Fruit fly (Drosophila melanogaster) whole organism, embryonic: Measurements from ENCODE around the gene CIA30.
A peak's percentile ranks its signal among the peaks of the same experiment; 100 is the strongest.

Experiments used
- ATbp ChIP-seq: fragments of 200-800 bp; sonication (Bioruptor generic); optimal IDR thresholded peaks from 2 replicates; lab custom pipeline; 2017; ENCODE audit warnings: missing biosample characterization, mild to moderate bottlenecking, missing genetic modification characterization, missing genetic modification reagents
- Atf-2 ChIP-seq: fragments of 200-800 bp; sonication (Bioruptor generic); optimal IDR thresholded peaks from 2 replicates; lab custom pipeline; 2016; ENCODE audit warnings: missing biosample characterization, missing genetic modification characterization
- CG10654 ChIP-seq: fragments of 200-800 bp; sonication (Bioruptor generic); optimal IDR thresholded peaks from 2 replicates; lab custom pipeline; 2016; ENCODE audit warnings: missing biosample characterization, missing genetic modification characterization
- CG11085 ChIP-seq: fragments of 200-800 bp; sonication (Bioruptor generic); IDR thresholded peaks from 2 replicates; pipeline ENCODE4 v1.3.6; 2022; ENCODE audit warnings: missing biosample characterization, missing genetic modification characterization
- CG12236 ChIP-seq: fragments of 200-800 bp; sonication (Bioruptor generic); optimal IDR thresholded peaks from 2 replicates; lab custom pipeline; 2016; ENCODE audit warnings: missing biosample characterization, missing genetic modification characterization
- CG12942 ChIP-seq: fragments of 200-800 bp; sonication (Bioruptor generic); optimal IDR thresholded peaks from 3 replicates; lab custom pipeline; 2016; ENCODE audit warnings: missing biosample characterization, missing genetic modification characterization
- CG14014 ChIP-seq: fragments of 200-800 bp; sonication (Bioruptor generic); IDR thresholded peaks from 2 replicates; pipeline ENCODE4 v1.3.6; 2022; ENCODE audit warnings: missing biosample characterization, missing genetic modification characterization
- CG1529 ChIP-seq: fragments of 200-800 bp; sonication (Bioruptor generic); optimal IDR thresholded peaks from 3 replicates; lab custom pipeline; 2018; ENCODE audit warnings: missing biosample characterization, missing genetic modification characterization
- CG15514 ChIP-seq: fragments of 200-800 bp; sonication (Bioruptor generic); optimal IDR thresholded peaks from 3 replicates; lab custom pipeline; 2017; ENCODE audit warnings: missing biosample characterization, missing genetic modification characterization, mild to moderate bottlenecking, moderate library complexity, missing genetic modification reagents
- CG18476 ChIP-seq: fragments of 200-800 bp; sonication (Bioruptor generic); optimal IDR thresholded peaks from 2 replicates; lab custom pipeline; 2016; ENCODE audit warnings: missing biosample characterization, mild to moderate bottlenecking, missing genetic modification characterization
- CG2129 ChIP-seq: fragments of 200-800 bp; sonication (Bioruptor generic); IDR thresholded peaks from 2 replicates; pipeline ENCODE4 v1.3.6; 2022; ENCODE audit warnings: missing biosample characterization, missing genetic modification characterization; ENCODE audit not compliant: partially characterized antibody
- CG31441 ChIP-seq: fragments of 200-800 bp; sonication (Bioruptor generic); IDR thresholded peaks from 2 replicates; pipeline ENCODE4 v1.3.6; 2022; ENCODE audit warnings: missing biosample characterization, missing genetic modification characterization
- CG32772 ChIP-seq: fragments of 200-800 bp; sonication (Bioruptor generic); IDR thresholded peaks from 2 replicates; pipeline ENCODE4 v1.3.6; 2022; ENCODE audit warnings: missing biosample characterization, missing genetic modification characterization
- CG33557 ChIP-seq: fragments of 200-800 bp; sonication (Bioruptor generic); optimal IDR thresholded peaks from 2 replicates; lab custom pipeline; 2019; ENCODE audit warnings: missing biosample characterization, mild to moderate bottlenecking, missing genetic modification characterization, moderate library complexity
- CG34224 ChIP-seq: fragments of 200-800 bp; sonication (Bioruptor generic); IDR thresholded peaks from 3 replicates; pipeline ENCODE4 v1.3.6; 2022; ENCODE audit warnings: missing biosample characterization, missing genetic modification characterization; ENCODE audit not compliant: partially characterized antibody
- CG34376 ChIP-seq: fragments of 200-800 bp; sonication (Bioruptor generic); optimal IDR thresholded peaks from 2 replicates; lab custom pipeline; 2018; ENCODE audit warnings: missing biosample characterization, mild to moderate bottlenecking, missing genetic modification characterization
- CG4404 ChIP-seq: fragments of 200-800 bp; sonication (Bioruptor generic); IDR thresholded peaks from 2 replicates; pipeline ENCODE4 v1.3.6; 2022; ENCODE audit warnings: missing biosample characterization, missing genetic modification characterization
- CG4617 ChIP-seq: fragments of 200-800 bp; sonication (Bioruptor generic); optimal IDR thresholded peaks from 3 replicates; lab custom pipeline; 2016; ENCODE audit warnings: missing biosample characterization, missing genetic modification characterization, borderline replicate concordance
- CG7357 ChIP-seq: fragments of 200-800 bp; sonication (Bioruptor generic); IDR thresholded peaks from 3 replicates; pipeline ENCODE4 v1.3.6; 2022; ENCODE audit warnings: missing biosample characterization, missing genetic modification characterization
- CG7745 ChIP-seq: fragments of 200-800 bp; sonication (Bioruptor generic); optimal IDR thresholded peaks from 2 replicates; lab custom pipeline; 2018; ENCODE audit warnings: missing biosample characterization, mild to moderate bottlenecking, missing genetic modification characterization, moderate library complexity
- CG7928 ChIP-seq: fragments of 200-800 bp; sonication (Bioruptor generic); optimal IDR thresholded peaks from 2 replicates; lab custom pipeline; 2017; ENCODE audit warnings: missing biosample characterization, mild to moderate bottlenecking, missing genetic modification characterization
- CG8388 ChIP-seq: fragments of 200-800 bp; sonication (Bioruptor generic); optimal IDR thresholded peaks from 2 replicates; lab custom pipeline; 2019; ENCODE audit warnings: missing biosample characterization, mild to moderate bottlenecking, missing genetic modification characterization, moderate library complexity
- Camta ChIP-seq: fragments of 200-800 bp; sonication (Bioruptor generic); optimal IDR thresholded peaks from 2 replicates; lab custom pipeline; 2016; ENCODE audit warnings: missing biosample characterization, missing genetic modification characterization
- D19A ChIP-seq: fragments of 200-800 bp; optimal IDR thresholded peaks from 3 replicates; lab custom pipeline; 2019; ENCODE audit warnings: missing biosample characterization, mild to moderate bottlenecking, missing genetic modification characterization, moderate library complexity
- D19B ChIP-seq: fragments of 200-800 bp; sonication (Bioruptor generic); optimal IDR thresholded peaks from 2 replicates; lab custom pipeline; 2017; ENCODE audit warnings: missing biosample characterization, mild to moderate bottlenecking, missing genetic modification characterization
- Dad ChIP-seq: fragments of 200-800 bp; sonication (Bioruptor generic); optimal IDR thresholded peaks from 3 replicates; lab custom pipeline; 2016; ENCODE audit warnings: missing biosample characterization, missing genetic modification characterization
- Drgx ChIP-seq: fragments of 200-800 bp; sonication (Bioruptor generic); IDR thresholded peaks from 2 replicates; pipeline ENCODE4 v1.3.6; 2022; ENCODE audit warnings: missing biosample characterization, missing genetic modification characterization
- E2f2 ChIP-seq: fragments of 200-800 bp; sonication (Bioruptor generic); IDR thresholded peaks from 2 replicates; pipeline ENCODE4 v1.3.6; 2022; ENCODE audit warnings: missing biosample characterization, missing genetic modification characterization
- MBD-R2 ChIP-seq: fragments of 200-800 bp; sonication (Bioruptor generic); IDR thresholded peaks from 2 replicates; pipeline ENCODE4 v1.3.6; 2022; ENCODE audit warnings: missing biosample characterization, missing genetic modification characterization
- Mad ChIP-seq: fragments of 200-800 bp; sonication (Bioruptor generic); optimal IDR thresholded peaks from 2 replicates; lab custom pipeline; 2016; ENCODE audit warnings: missing biosample characterization, missing genetic modification characterization
- NC2α ChIP-seq: fragments of 200-800 bp; sonication (Bioruptor generic); optimal IDR thresholded peaks from 2 replicates; lab custom pipeline; 2016; ENCODE audit warnings: missing biosample characterization, missing genetic modification characterization
- Pdp1 ChIP-seq, 2 experiments: fragments of 200-800 bp; sonication (Bioruptor generic); optimal IDR thresholded peaks; 3 replicates each; lab custom pipeline; 2016; ENCODE audit warnings: missing biosample characterization in 2 of 2, missing genetic modification characterization in 2 of 2, mild to moderate bottlenecking in 1 of 2, moderate library complexity in 1 of 2
- Ptx1 ChIP-seq: fragments of 200-800 bp; sonication (Bioruptor generic); IDR thresholded peaks from 2 replicates; pipeline ENCODE4 v1.3.6; 2022; ENCODE audit warnings: missing biosample characterization, missing genetic modification characterization
- Sox100B ChIP-seq: fragments of 200-800 bp; sonication (Bioruptor generic); optimal IDR thresholded peaks from 3 replicates; lab custom pipeline; 2018; ENCODE audit warnings: missing biosample characterization, mild to moderate bottlenecking, missing genetic modification characterization
- Ssrp ChIP-seq: fragments of 200-800 bp; sonication (Bioruptor generic); optimal IDR thresholded peaks from 2 replicates; lab custom pipeline; 2018; ENCODE audit warnings: missing biosample characterization, mild to moderate bottlenecking, missing genetic modification characterization, moderate library complexity
- ash1 ChIP-seq: fragments of 200-800 bp; sonication (Bioruptor generic); optimal IDR thresholded peaks from 2 replicates; lab custom pipeline; 2018; ENCODE audit warnings: missing biosample characterization, mild to moderate bottlenecking, missing genetic modification characterization
- chm ChIP-seq: fragments of 200-800 bp; sonication (Bioruptor generic); IDR thresholded peaks from 2 replicates; pipeline ENCODE4 v1.3.6; 2022; ENCODE audit warnings: missing biosample characterization, missing genetic modification characterization
- crol ChIP-seq: fragments of 200-800 bp; sonication (Bioruptor generic); IDR thresholded peaks from 2 replicates; pipeline ENCODE4 v1.3.6; 2022; ENCODE audit warnings: missing biosample characterization, missing genetic modification characterization
- dpn ChIP-seq, 2 experiments: fragments of 200-800 bp; sonication (Bioruptor generic); optimal IDR thresholded peaks; 3 replicates each; lab custom pipeline; 2016; ENCODE audit warnings: missing biosample characterization in 2 of 2, missing genetic modification characterization in 2 of 2
- en ChIP-seq: fragments of 200-800 bp; sonication (Bioruptor generic); optimal IDR thresholded peaks from 2 replicates; lab custom pipeline; 2016; ENCODE audit warnings: missing biosample characterization, missing genetic modification characterization
- fd96Cb ChIP-seq: fragments of 200-800 bp; sonication (Bioruptor generic); optimal IDR thresholded peaks from 2 replicates; lab custom pipeline; 2018; ENCODE audit warnings: missing biosample characterization, mild to moderate bottlenecking, missing genetic modification characterization, moderate library complexity
- lbe ChIP-seq: fragments of 200-800 bp; sonication (Bioruptor generic); optimal IDR thresholded peaks from 2 replicates; lab custom pipeline; 2016; ENCODE audit warnings: missing biosample characterization, mild to moderate bottlenecking, missing genetic modification characterization
- lov ChIP-seq, 2 experiments: fragments of 200-800 bp in 1 of 2; fragments of >200 bp in 1 of 2; sonication (Bioruptor generic) in 1 of 2; IDR thresholded peaks in 1 of 2; optimal IDR thresholded peaks in 1 of 2; 2 replicates in 1 of 2; 3 replicates in 1 of 2; pipeline versions ENCODE4 v1.3.6 to Lab custom; 2017 to 2022; ENCODE audit warnings: missing biosample characterization in 1 of 2, missing genetic modification characterization in 1 of 2
- maf-S ChIP-seq: fragments of 200-800 bp; sonication (Bioruptor generic); optimal IDR thresholded peaks from 2 replicates; lab custom pipeline; 2016; ENCODE audit warnings: missing biosample characterization, missing genetic modification characterization
- peb ChIP-seq: fragments of 200-800 bp; sonication (Bioruptor generic); IDR thresholded peaks from 2 replicates; pipeline ENCODE4 v1.3.6; 2022; ENCODE audit warnings: missing biosample characterization, missing genetic modification characterization
- pho ChIP-seq: fragments of 200-800 bp; sonication (Bioruptor generic); optimal IDR thresholded peaks from 2 replicates; lab custom pipeline; 2016; ENCODE audit warnings: missing biosample characterization, missing genetic modification characterization
- row ChIP-seq: fragments of 200-800 bp; sonication (Bioruptor generic); IDR thresholded peaks from 3 replicates; pipeline ENCODE4 v1.3.6; 2022; ENCODE audit warnings: missing biosample characterization, missing genetic modification characterization
- sna ChIP-seq: fragments of 200-800 bp; sonication (Bioruptor generic); IDR thresholded peaks from 2 replicates; pipeline ENCODE4 v1.3.6; 2022; ENCODE audit warnings: missing biosample characterization, missing genetic modification characterization; ENCODE audit not compliant: partially characterized antibody
- ssp ChIP-seq: fragments of 200-800 bp; sonication (Bioruptor generic); IDR thresholded peaks from 2 replicates; pipeline ENCODE4 v1.3.6; 2022; ENCODE audit warnings: missing biosample characterization, missing genetic modification characterization
- sug ChIP-seq: fragments of 200-800 bp; optimal IDR thresholded peaks from 2 replicates; lab custom pipeline; 2019; ENCODE audit warnings: missing biosample characterization, mild to moderate bottlenecking, missing genetic modification characterization, moderate library complexity
- wek ChIP-seq: fragments of 200-800 bp; sonication (Bioruptor generic); optimal IDR thresholded peaks from 3 replicates; lab custom pipeline; 2018; ENCODE audit warnings: missing biosample characterization, mild to moderate bottlenecking, missing genetic modification characterization, moderate library complexity
- z ChIP-seq: fragments of 200-800 bp; sonication (Bioruptor generic); IDR thresholded peaks from 3 replicates; pipeline ENCODE4 v1.3.6; 2022; ENCODE audit warnings: missing biosample characterization, missing genetic modification characterization

The CIA30 gene

DNA sequence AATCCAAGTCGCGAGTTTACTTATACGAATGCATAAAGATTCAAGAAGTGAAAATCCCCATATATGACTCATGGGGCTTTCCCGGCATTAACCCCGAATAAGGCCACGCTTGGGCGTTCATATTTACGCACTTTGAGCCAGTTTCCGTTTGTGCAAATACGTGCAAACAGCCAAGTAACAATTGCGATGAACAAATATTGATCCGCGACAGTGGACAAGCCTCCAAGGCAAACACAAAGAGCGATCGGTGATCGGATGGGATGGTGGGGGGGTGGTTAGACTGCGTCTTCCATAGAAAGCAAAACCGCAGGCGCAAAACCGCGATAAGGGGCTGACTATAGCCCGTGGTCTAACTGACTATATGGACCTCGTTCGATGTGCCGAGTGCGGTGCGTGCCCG is 20.5 kb downstream of the CIA30 start (continued):
- TF ChIP-seq fd96Cb (no peak), MBD-R2 (peak; percentile 13; the same call in 1 of the 2 replicates), CG32772 (GFP tag; lab: Robert Waterston, UW) (no peak), CG12942 (peak; percentile 14), CG8388 (no peak), CG1529 (no peak), D19A (tag; lab: Kevin White, UChicago) (no peak), lov (optimal IDR thresholded peaks at IDR 0.05; lab: Kevin White, UChicago) (no peak), lov (GFP tag; IDR thresholded peaks at IDR 0.05; lab: Robert Waterston, UW) (no peak), CG33557 (GFP tag; lab: Kevin White, UChicago) (no peak), dpn (GFP tag; optimal IDR thresholded peaks at IDR 0.05; lab: Kevin White, UChicago) (no peak), Ptx1 (GFP tag; lab: Robert Waterston, UW) (no peak), wek (peak; percentile 67), Mad (GFP tag; lab: Kevin White, UChicago) (no peak), row (GFP tag; lab: Robert Waterston, UW) (no peak), E2f2 (GFP tag; lab: Robert Waterston, UW) (no peak), ATbp (GFP tag; lab: Kevin White, UChicago) (peak; percentile 80), CG7745 (tag; lab: Kevin White, UChicago) (no peak), peb (GFP tag; lab: Robert Waterston, UW) (no peak), CG4617 (GFP tag; lab: Kevin White, UChicago) (no peak), CG15514 (GFP tag; lab: Kevin White, UChicago) (no peak), CG10654 (GFP tag; lab: Kevin White, UChicago) (no peak), maf-S (no peak), Sox100B (GFP tag; lab: Kevin White, UChicago) (no peak), sug (tag; lab: Kevin White, UChicago) (no peak), CG12236 (GFP tag; lab: Kevin White, UChicago) (no peak), en (GFP tag; lab: Kevin White, UChicago) (no peak), NC2α (GFP tag; lab: Kevin White, UChicago) (no peak), z (no peak), Camta (no peak), pho (GFP tag; lab: Kevin White, UChicago) (no peak), lbe (GFP tag; lab: Kevin White, UChicago) (no peak), Dad (GFP tag; lab: Kevin White, UChicago) (no peak), CG34224 (no peak), Ssrp (tag; lab: Kevin White, UChicago) (no peak), sna (GFP tag; lab: Robert Waterston, UW) (no peak), CG2129 (no peak), Drgx (GFP tag; lab: Robert Waterston, UW) (peak; percentile 36), CG34376 (no peak), CG11085 (GFP tag; lab: Robert Waterston, UW) (no peak), CG4404 (GFP tag; lab: Robert Waterston, UW) (no peak), Pdp1 (GFP tag; optimal IDR thresholded peaks at IDR 0.05; lab: Kevin White, UChicago) (peak in 1 of 2 experiments; percentile 2), chm (GFP tag; lab: Robert Waterston, UW) (no peak), CG18476 (no peak), ash1 (GFP tag; lab: Kevin White, UChicago) (no peak), CG7928 (GFP tag; lab: Kevin White, UChicago) (no peak), CG7357 (GFP tag; lab: Robert Waterston, UW) (no peak), D19B (GFP tag; lab: Kevin White, UChicago) (no peak), CG14014 (GFP tag; lab: Robert Waterston, UW) (peak; percentile 37; the same call in 1 of the 2 replicates), crol (GFP tag; lab: Robert Waterston, UW) (no peak), ssp (no peak), CG31441 (GFP tag; lab: Robert Waterston, UW) (no peak), Atf-2 (GFP tag; lab: Kevin White, UChicago) (peak; percentile 6)
